Fruit fly (Drosophila melanogaster): Measurements from ENCODE around the gene IFT57.
A peak's percentile ranks its signal among the peaks of the same experiment; 100 is the strongest.

IFT57 gene

DNA sequence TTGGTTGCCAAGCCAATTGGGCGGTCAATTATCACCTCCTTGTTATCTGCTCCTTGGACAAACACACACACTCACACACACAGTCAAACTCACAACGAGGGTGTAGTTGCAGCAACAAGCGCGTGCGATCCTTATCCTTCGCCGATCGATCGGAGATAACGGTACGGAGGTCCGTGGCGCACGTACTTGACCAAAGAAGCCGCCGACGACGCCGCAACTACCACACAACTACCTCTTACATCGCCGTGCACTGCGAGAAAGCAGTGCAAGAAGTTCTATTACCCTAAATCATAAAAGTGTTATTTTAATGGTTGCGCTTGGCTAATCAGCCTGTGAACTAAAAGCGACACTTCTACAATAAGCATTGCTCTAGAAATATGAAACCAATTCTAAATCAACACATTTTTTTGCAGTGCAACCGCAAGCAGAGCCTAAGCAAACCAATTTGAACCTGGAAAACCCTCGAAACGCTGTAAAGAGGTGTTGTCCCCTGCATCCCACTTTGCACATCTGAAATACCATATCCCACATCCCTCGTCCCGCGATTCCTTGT, 2.5 kb downstream of the IFT57 start (continued):
- TF ChIP-seq rib (GFP tag; IDR thresholded peaks at IDR 0.05) (no peak), CG3995 (GFP tag; optimal IDR thresholded peaks at IDR 0.05) (no peak), crol (GFP tag; IDR thresholded peaks at IDR 0.05) (no peak), Ravus (GFP tag; IDR thresholded peaks at IDR 0.05) (no peak), Scr (GFP tag; IDR thresholded peaks at IDR 0.05; ENCODE audit: partially characterized antibody) (no peak), B-H2 (GFP tag; optimal IDR thresholded peaks at IDR 0.05) (no peak), PHDP (tag; optimal IDR thresholded peaks at IDR 0.05) (no peak), sob (GFP tag; IDR thresholded peaks at IDR 0.05) (peak; percentile 70; the same call in 1 of the 2 replicates), D (optimal IDR thresholded peaks at IDR 0.05) (no peak), D (GFP tag; optimal IDR thresholded peaks at IDR 0.05) (peak; percentile 20), Dfd (GFP tag; optimal IDR thresholded peaks at IDR 0.05) (no peak), C15 (GFP tag; IDR thresholded peaks at IDR 0.05) (no peak), CG4328 (GFP tag; optimal IDR thresholded peaks at IDR 0.05) (no peak), CG17385 (GFP tag; optimal IDR thresholded peaks at IDR 0.05) (no peak), CG17912 (GFP tag; optimal IDR thresholded peaks at IDR 0.05) (no peak), cas (GFP tag; IDR thresholded peaks at IDR 0.05) (no peak), emc (GFP tag; optimal IDR thresholded peaks at IDR 0.05) (no peak), CG17829 (tag; optimal IDR thresholded peaks at IDR 0.05) (peak; percentile 76), CG14965 (GFP tag; optimal IDR thresholded peaks at IDR 0.05; ENCODE audit: borderline replicate concordance) (no peak), gcm (GFP tag; optimal IDR thresholded peaks at IDR 0.05) (no peak), org-1 (GFP tag; optimal IDR thresholded peaks at IDR 0.05) (peak; percentile 24), CG2712 (tag; optimal IDR thresholded peaks at IDR 0.05) (peak; percentile 69), Kr (GFP tag; optimal IDR thresholded peaks at IDR 0.05) (no peak), inv (GFP tag; IDR thresholded peaks at IDR 0.05; ENCODE audit: partially characterized antibody) (no peak), Tbp (GFP tag; optimal IDR thresholded peaks at IDR 0.05) (no peak), zfh1 (GFP tag; IDR thresholded peaks at IDR 0.05) (peak; percentile 79), CG9609 (GFP tag; optimal IDR thresholded peaks at IDR 0.05) (peak; percentile 56), fd64A (GFP tag; optimal IDR thresholded peaks at IDR 0.05) (no peak), Hr51 (GFP tag; optimal IDR thresholded peaks at IDR 0.05) (peak in 1 of 2 experiments; percentile 32)

DNA sequence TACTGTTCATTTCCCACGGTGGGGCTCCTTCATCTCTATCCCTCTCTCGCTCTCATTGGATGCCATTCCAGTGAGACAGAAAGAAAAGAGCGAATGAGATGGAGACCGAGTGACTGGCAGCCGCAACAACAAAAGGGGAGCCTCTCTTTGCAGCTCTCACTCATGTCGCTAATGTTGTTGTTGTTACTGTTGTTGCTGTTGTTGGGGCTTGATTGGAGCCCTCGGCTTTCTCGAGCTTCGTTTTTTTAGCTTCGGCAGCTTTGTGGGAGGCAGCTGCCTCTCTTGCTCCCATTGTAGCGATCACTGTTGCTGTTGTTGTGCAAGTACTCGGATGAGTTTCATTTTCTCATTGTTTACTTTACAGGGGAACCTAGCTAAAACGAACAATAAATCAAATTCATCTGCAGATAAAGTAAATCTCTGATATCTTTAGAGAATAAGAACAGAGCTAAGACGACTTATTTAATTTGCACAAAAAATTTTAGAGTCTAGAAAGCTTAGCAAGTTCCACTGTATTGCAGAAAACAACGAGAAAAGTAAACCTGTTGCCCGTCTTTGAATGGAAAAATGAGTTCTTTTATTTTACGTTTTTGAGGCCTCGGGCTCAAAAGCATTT, 3.7 kb downstream of the IFT57 start:
- TF ChIP-seq CG31388 (GFP tag; optimal IDR thresholded peaks at IDR 0.05) = no peak
- TF ChIP-seq Vsx1 (GFP tag; optimal IDR thresholded peaks at IDR 0.05) = no peak
- peak; percentile 65 for TF ChIP-seq row (GFP tag; IDR thresholded peaks at IDR 0.05)
- no peak; the same call in 1 of the 2 replicates for TF ChIP-seq E2f2 (GFP tag; IDR thresholded peaks at IDR 0.05)
- no peak for TF ChIP-seq CG42726 (GFP tag; IDR thresholded peaks at IDR 0.05; ENCODE audit: partially characterized antibody)
- peak; percentile 2 for TF ChIP-seq CG15696 (tag; optimal IDR thresholded peaks at IDR 0.05)
- peak; percentile 7 for TF ChIP-seq CG3407 (GFP tag; optimal IDR thresholded peaks at IDR 0.05)
- TF ChIP-seq salm (tag; optimal IDR thresholded peaks at IDR 0.05) = no peak
- peak; percentile 27 for TF ChIP-seq Spps (tag; optimal IDR thresholded peaks at IDR 0.05)
- no peak for TF ChIP-seq wdn (GFP tag; IDR thresholded peaks at IDR 0.05)
- TF ChIP-seq CG1024 (GFP tag; IDR thresholded peaks at IDR 0.05) = peak; percentile 59
- TF ChIP-seq H2.0 (GFP tag; IDR thresholded peaks at IDR 0.05) = peak; percentile 58; the same call in 1 of the 2 replicates
- peak; percentile 33; the same call in 1 of the 2 replicates for TF ChIP-seq onecut (GFP tag; IDR thresholded peaks at IDR 0.05)
- TF ChIP-seq Med (GFP tag) = peak; percentile 89
- TF ChIP-seq Sry-δ (GFP tag; optimal IDR thresholded peaks at IDR 0.05) = no peak
- TF ChIP-seq nmo (GFP tag; optimal IDR thresholded peaks at IDR 0.05) = peak; percentile 64
- TF ChIP-seq rib (GFP tag; IDR thresholded peaks at IDR 0.05) = no peak
- peak; percentile 53 to 55 for TF ChIP-seq dpn (GFP tag; optimal IDR thresholded peaks at IDR 0.05)
- no peak for TF ChIP-seq CG13296 (GFP tag; optimal IDR thresholded peaks at IDR 0.05)
- peak; percentile 32 for TF ChIP-seq bab2 (GFP tag; optimal IDR thresholded peaks at IDR 0.05)
- TF ChIP-seq dmrt99B (tag; optimal IDR thresholded peaks at IDR 0.05) = peak; percentile 77
- peak; percentile 38; the same call in 1 of the 2 replicates for TF ChIP-seq ap (GFP tag; IDR thresholded peaks at IDR 0.05)
- peak; percentile 74; the same call in 2 of the 3 replicates for TF ChIP-seq zfh1 (GFP tag; IDR thresholded peaks at IDR 0.05)
- peak; percentile 39 for TF ChIP-seq CG12236 (GFP tag; optimal IDR thresholded peaks at IDR 0.05)
